Fruit fly (Drosophila melanogaster) whole organism, wandering third instar larva: ENCODE data around the gene Sf3a1.

Source experiments
- CG32264 ChIP-seq: fragments of 200-800 bp; sonication (Bioruptor generic); optimal IDR thresholded peaks from 2 replicates; lab custom pipeline; 2016; ENCODE audit warnings: missing biosample characterization, missing genetic modification characterization
- CG9705 ChIP-seq: fragments of 200-800 bp; sonication (Bioruptor generic); optimal IDR thresholded peaks from 2 replicates; lab custom pipeline; 2018; ENCODE audit warnings: missing biosample characterization, mild to moderate bottlenecking, missing genetic modification characterization
- CrebA ChIP-seq: fragments of 200-800 bp; sonication (Bioruptor generic); optimal IDR thresholded peaks from 2 replicates; lab custom pipeline; 2016; ENCODE audit warnings: missing biosample characterization, mild to moderate bottlenecking, missing genetic modification characterization, borderline replicate concordance
- Dfd ChIP-seq: fragments of >200 bp; optimal IDR thresholded peaks from 2 replicates; lab custom pipeline; 2017; ENCODE audit warnings: missing biosample characterization, missing genetic modification characterization
- Dif ChIP-seq: fragments of 200-275, 200-300 bp; sonication (Bioruptor generic); optimal IDR thresholded peaks from 2 replicates; lab custom pipeline; 2018; ENCODE audit warnings: missing biosample characterization, missing genetic modification characterization; ENCODE audit not compliant: partially characterized antibody
- GATAd ChIP-seq: sonication (Bioruptor generic); optimal IDR thresholded peaks from 2 replicates; lab custom pipeline; 2016; ENCODE audit warnings: missing biosample characterization, missing genetic modification characterization
- HLH106 ChIP-seq: fragments of 200-800 bp; optimal IDR thresholded peaks from 3 replicates; lab custom pipeline; 2019; ENCODE audit warnings: missing biosample characterization, mild to moderate bottlenecking, missing genetic modification characterization, moderate library complexity
- Hnf4 ChIP-seq: fragments of 200-800 bp; sonication (Bioruptor generic); optimal IDR thresholded peaks from 2 replicates; lab custom pipeline; 2016; ENCODE audit warnings: missing biosample characterization, mild to moderate bottlenecking, missing genetic modification characterization
- Hr78 ChIP-seq: fragments of >200 bp; optimal IDR thresholded peaks from 2 replicates; lab custom pipeline; 2017; ENCODE audit warnings: missing biosample characterization, missing genetic modification characterization
- Hr83 ChIP-seq: fragments of 200-300 bp; sonication (Bioruptor generic); optimal IDR thresholded peaks from 2 replicates; lab custom pipeline; 2016; ENCODE audit warnings: missing biosample characterization, mild to moderate bottlenecking, missing genetic modification characterization, moderate library complexity; ENCODE audit not compliant: poor library complexity, severe bottlenecking
- Jra ChIP-seq: sonication (Bioruptor generic); optimal IDR thresholded peaks from 2 replicates; lab custom pipeline; 2016; ENCODE audit warnings: missing biosample characterization, missing genetic modification characterization
- Mio ChIP-seq: sonication (Bioruptor generic); optimal IDR thresholded peaks from 2 replicates; lab custom pipeline; 2016; ENCODE audit warnings: missing biosample characterization, missing genetic modification characterization
- Myc ChIP-seq: fragments of >200 bp; optimal IDR thresholded peaks from 2 replicates; lab custom pipeline; 2017
- OdsH ChIP-seq: fragments of 200-800 bp; sonication (Bioruptor generic); optimal IDR thresholded peaks from 2 replicates; lab custom pipeline; 2016; ENCODE audit warnings: missing biosample characterization, mild to moderate bottlenecking, missing genetic modification characterization
- Rel ChIP-seq, 2 experiments: fragments of 200-800 bp; sonication (Bioruptor generic) in 1 of 2; optimal IDR thresholded peaks; 2 replicates in 1 of 2; 3 replicates in 1 of 2; lab custom pipeline; 2016 to 2019; ENCODE audit warnings: mild to moderate bottlenecking in 2 of 2, missing biosample characterization in 2 of 2, missing genetic modification characterization in 2 of 2, moderate library complexity in 1 of 2
- Sp1 ChIP-seq: fragments of 200-800 bp; sonication (Bioruptor generic); optimal IDR thresholded peaks from 3 replicates; lab custom pipeline; 2019; ENCODE audit warnings: missing biosample characterization, mild to moderate bottlenecking, missing genetic modification characterization, moderate library complexity
- Vsx2 ChIP-seq: fragments of 200-300, 225-300 bp; sonication (Bioruptor generic); optimal IDR thresholded peaks from 2 replicates; lab custom pipeline; 2018; ENCODE audit warnings: missing biosample characterization, missing genetic modification characterization; ENCODE audit not compliant: partially characterized antibody
- br ChIP-seq: fragments of 200-800 bp; sonication (Bioruptor generic); optimal IDR thresholded peaks from 2 replicates; lab custom pipeline; 2016; ENCODE audit warnings: missing biosample characterization, missing genetic modification characterization
- dl ChIP-seq, 2 experiments: fragments of 175-275, 200-275 bp in 1 of 2; fragments of 200-275 bp in 1 of 2; sonication (Bioruptor generic); optimal IDR thresholded peaks; lab custom pipeline; 2018; ENCODE audit warnings: mild to moderate bottlenecking in 2 of 2, missing biosample characterization in 2 of 2, missing genetic modification characterization in 2 of 2, moderate library complexity in 2 of 2; ENCODE audit not compliant: partially characterized antibody in 2 of 2, insufficient read depth in 1 of 2
- dmrt93B ChIP-seq: fragments of 200-800 bp; sonication (Bioruptor generic); optimal IDR thresholded peaks from 2 replicates; lab custom pipeline; 2018; ENCODE audit warnings: missing biosample characterization, mild to moderate bottlenecking, missing genetic modification characterization
- dsf ChIP-seq: sonication (Bioruptor generic); optimal IDR thresholded peaks from 2 replicates; lab custom pipeline; 2016; ENCODE audit warnings: missing biosample characterization, missing genetic modification characterization, borderline replicate concordance
- ey ChIP-seq: fragments of 200-800 bp; sonication (Bioruptor generic); optimal IDR thresholded peaks from 2 replicates; lab custom pipeline; 2016; ENCODE audit warnings: missing biosample characterization, missing genetic modification characterization
- foxo ChIP-seq, 2 experiments: fragments of 200-800 bp; sonication (Bioruptor generic); optimal IDR thresholded peaks; 2 replicates in 1 of 2; 3 replicates in 1 of 2; lab custom pipeline; 2016 to 2017; ENCODE audit warnings: missing biosample characterization in 2 of 2, missing genetic modification characterization in 2 of 2
- fru ChIP-seq: fragments of 200-800 bp; sonication (Bioruptor generic); optimal IDR thresholded peaks from 3 replicates; lab custom pipeline; 2016; ENCODE audit warnings: missing biosample characterization, mild to moderate bottlenecking, missing genetic modification characterization
- h ChIP-seq: fragments of 200-800 bp; sonication (Bioruptor generic); optimal IDR thresholded peaks from 3 replicates; lab custom pipeline; 2016; ENCODE audit warnings: missing biosample characterization, mild to moderate bottlenecking, missing genetic modification characterization
- psq ChIP-seq: fragments of 200-800 bp; sonication (Bioruptor generic); optimal IDR thresholded peaks from 3 replicates; lab custom pipeline; 2017; ENCODE audit warnings: missing biosample characterization, mild to moderate bottlenecking, missing genetic modification characterization, moderate library complexity
- rgr ChIP-seq: fragments of 200-800 bp; sonication (Bioruptor generic); optimal IDR thresholded peaks from 3 replicates; lab custom pipeline; 2016; ENCODE audit warnings: missing biosample characterization, mild to moderate bottlenecking, missing genetic modification characterization
- sage ChIP-seq: fragments of 200-800 bp; sonication (Bioruptor generic); optimal IDR thresholded peaks from 2 replicates; lab custom pipeline; 2016; ENCODE audit warnings: missing biosample characterization, mild to moderate bottlenecking, missing genetic modification characterization
- sv ChIP-seq: fragments of 200-800 bp; sonication (Bioruptor generic); optimal IDR thresholded peaks from 3 replicates; lab custom pipeline; 2016; ENCODE audit warnings: missing biosample characterization, missing genetic modification characterization
- tai ChIP-seq: sonication (Bioruptor generic); optimal IDR thresholded peaks from 2 replicates; lab custom pipeline; 2016; ENCODE audit warnings: missing biosample characterization, missing genetic modification characterization
- usp ChIP-seq: fragments of >200 bp; optimal IDR thresholded peaks from 2 replicates; lab custom pipeline; 2017; ENCODE audit warnings: missing biosample characterization, missing genetic modification characterization
- woc ChIP-seq: sonication (Bioruptor generic); optimal IDR thresholded peaks from 2 replicates; lab custom pipeline; 2016; ENCODE audit warnings: missing biosample characterization, mild to moderate bottlenecking, missing genetic modification characterization

The Sf3a1 gene

dm6 chr3R:17028393-17028792, 26.2 kb upstream of the Sf3a1 start, which contains the start of gene CG5225:
Gene CG5225, plus strand, starts transcription at chr3R:17028693.
- TF ChIP-seq CrebA (GFP tag; lab: Kevin White, UChicago) (no peak), Dfd (no peak), GATAd (GFP tag; lab: Kevin White, UChicago) (no peak), Hnf4 (GFP tag; lab: Kevin White, UChicago) (no peak), Hr83 (GFP tag; lab: Kevin White, UChicago) (no peak), CG32264 (GFP tag; lab: Kevin White, UChicago) (no peak), rgr (GFP tag; lab: Kevin White, UChicago) (no peak), ey (GFP tag; lab: Kevin White, UChicago) (no peak), dl (GFP tag; optimal IDR thresholded peaks at IDR 0.05; lab: Kevin White, UChicago; ENCODE audit: insufficient read depth in 1 of 2, partially characterized antibody in 2 of 2) (no peak), woc (GFP tag; lab: Kevin White, UChicago) (no peak), Hr78 (GFP tag; lab: Kevin White, UChicago) (no peak), usp (GFP tag; lab: Kevin White, UChicago) (no peak), Dif (no peak), Mio (GFP tag; lab: Kevin White, UChicago) (no peak)
- TF ChIP-seq, all 38 proteins: peak for 0

dm6 chr3R:17020956-17021355, 18.8 kb upstream of the Sf3a1 start, which contains the start of gene Adsl:
Gene Adsl, minus strand, starts transcription at chr3R:17021120.
- no peak for TF ChIP-seq Jra (GFP tag; lab: Kevin White, UChicago)
- peak in 1 of 2 experiments; percentile 37 for TF ChIP-seq foxo (GFP tag; optimal IDR thresholded peaks at IDR 0.05; lab: Kevin White, UChicago)
- peak; percentile 63 for TF ChIP-seq dmrt93B (GFP tag; lab: Kevin White, UChicago)
- no peak for TF ChIP-seq tai (GFP tag; lab: Kevin White, UChicago)
- peak; percentile 34 for TF ChIP-seq sage (GFP tag; lab: Kevin White, UChicago)
- TF ChIP-seq h = peak; percentile 57
- no peak for TF ChIP-seq rgr (GFP tag; lab: Kevin White, UChicago)
- no peak for TF ChIP-seq fru (GFP tag; lab: Kevin White, UChicago)
- peak; percentile 32 for TF ChIP-seq CrebA (GFP tag; lab: Kevin White, UChicago)
- TF ChIP-seq HLH106 (tag; lab: Kevin White, UChicago) = peak; percentile 54
- peak; percentile 29 for TF ChIP-seq br
- TF ChIP-seq Hr83 (GFP tag; lab: Kevin White, UChicago) = peak; percentile 46
- peak; percentile 65 for TF ChIP-seq CG9705 (GFP tag; lab: Kevin White, UChicago)
- TF ChIP-seq OdsH (GFP tag; lab: Kevin White, UChicago) = peak; percentile 53
- TF ChIP-seq Dif = no peak
- TF ChIP-seq Hnf4 (GFP tag; lab: Kevin White, UChicago) = peak; percentile 38
- peak; percentile 66 for TF ChIP-seq Sp1
- peak; percentile 15 for TF ChIP-seq sv

dm6 chr3R:17018902-17019527, 16.9 kb upstream of the Sf3a1 start:
- no peak for TF ChIP-seq psq (GFP tag; lab: Kevin White, UChicago)
- no peak for TF ChIP-seq Jra (GFP tag; lab: Kevin White, UChicago)
- no peak for TF ChIP-seq sv
- no peak for TF ChIP-seq Rel (GFP tag; optimal IDR thresholded peaks at IDR 0.05; lab: Kevin White, UChicago)
- TF ChIP-seq Rel (tag; optimal IDR thresholded peaks at IDR 0.05; lab: Kevin White, UChicago) = peak; percentile 39
- TF ChIP-seq dl (GFP tag; optimal IDR thresholded peaks at IDR 0.05; lab: Kevin White, UChicago; ENCODE audit: insufficient read depth in 1 of 2, partially characterized antibody in 2 of 2) = no peak

dm6 chr3R:17016193-17016592, 14.0 kb upstream of the Sf3a1 start:
- TF ChIP-seq HLH106 (tag; lab: Kevin White, UChicago) (no peak), Hr83 (GFP tag; lab: Kevin White, UChicago) (no peak), Vsx2 (GFP tag; lab: Kevin White, UChicago) (no peak), Dif (no peak), Myc (lab: Kevin White, UChicago) (no peak), dmrt93B (GFP tag; lab: Kevin White, UChicago) (no peak), rgr (GFP tag; lab: Kevin White, UChicago) (no peak), Rel (GFP tag; optimal IDR thresholded peaks at IDR 0.05; lab: Kevin White, UChicago) (no peak), Rel (tag; optimal IDR thresholded peaks at IDR 0.05; lab: Kevin White, UChicago) (no peak), psq (GFP tag; lab: Kevin White, UChicago) (no peak), dsf (GFP tag; lab: Kevin White, UChicago) (no peak), woc (GFP tag; lab: Kevin White, UChicago) (no peak), br (no peak), CG9705 (GFP tag; lab: Kevin White, UChicago) (no peak), foxo (GFP tag; optimal IDR thresholded peaks at IDR 0.05; lab: Kevin White, UChicago) (no peak)
- TF ChIP-seq, all 38 proteins: peak for 0
